Fruit fly (Drosophila melanogaster) whole organism, embryonic: ENCODE results near the gene Irc.

Experiments used
- ATbp ChIP-seq: fragments of 200-800 bp; sonication (Bioruptor generic); optimal IDR thresholded peaks from 2 replicates; lab custom pipeline; 2017; ENCODE audit warnings: missing biosample characterization, mild to moderate bottlenecking, missing genetic modification characterization, missing genetic modification reagents
- Adf1 ChIP-seq: fragments of 200-800 bp; sonication (Bioruptor generic); IDR thresholded peaks from 2 replicates; pipeline ENCODE4 v1.3.6; 2022; ENCODE audit warnings: missing biosample characterization, missing genetic modification characterization
- B-H1 ChIP-seq: fragments of 200-800 bp; sonication (Bioruptor generic); IDR thresholded peaks from 3 replicates; pipeline ENCODE4 v1.3.6; 2022; ENCODE audit warnings: missing biosample characterization, missing genetic modification characterization
- CG10565 ChIP-seq: fragments of 200-800 bp; sonication (Bioruptor generic); optimal IDR thresholded peaks from 3 replicates; lab custom pipeline; 2016; ENCODE audit warnings: missing biosample characterization, mild to moderate bottlenecking, missing genetic modification characterization
- CG12219 ChIP-seq: fragments of 200-800 bp; sonication (Bioruptor generic); optimal IDR thresholded peaks from 3 replicates; lab custom pipeline; 2018; ENCODE audit warnings: missing biosample characterization, mild to moderate bottlenecking, missing genetic modification characterization
- CG13894 ChIP-seq: fragments of 200-800 bp; sonication (Bioruptor generic); optimal IDR thresholded peaks from 3 replicates; lab custom pipeline; 2018; ENCODE audit warnings: missing biosample characterization, mild to moderate bottlenecking, missing genetic modification characterization, moderate library complexity
- CG1647 ChIP-seq: fragments of 200-800 bp; sonication (Bioruptor generic); optimal IDR thresholded peaks from 3 replicates; lab custom pipeline; 2016; ENCODE audit warnings: missing biosample characterization, missing genetic modification characterization
- CG2120 ChIP-seq: fragments of 200-800 bp; sonication (Bioruptor generic); optimal IDR thresholded peaks from 3 replicates; lab custom pipeline; 2016; ENCODE audit warnings: missing biosample characterization, missing genetic modification characterization
- CG2202 ChIP-seq: fragments of 200-800 bp; sonication (Bioruptor generic); optimal IDR thresholded peaks from 2 replicates; lab custom pipeline; 2018; ENCODE audit warnings: missing biosample characterization, mild to moderate bottlenecking, missing genetic modification characterization
- CG2712 ChIP-seq: fragments of 200-800 bp; optimal IDR thresholded peaks from 3 replicates; lab custom pipeline; 2019; ENCODE audit warnings: missing biosample characterization, mild to moderate bottlenecking, missing genetic modification characterization, moderate library complexity
- CG31224 ChIP-seq: fragments of 200-800 bp; sonication (Bioruptor generic); IDR thresholded peaks from 2 replicates; pipeline ENCODE4 v1.3.6; 2022; ENCODE audit warnings: missing biosample characterization, missing genetic modification characterization
- CG3847 ChIP-seq: fragments of 200-800 bp; sonication (Bioruptor generic); IDR thresholded peaks from 2 replicates; pipeline ENCODE4 v1.3.6; 2022; ENCODE audit warnings: missing biosample characterization, missing genetic modification characterization
- CG4707 ChIP-seq: fragments of 200-800 bp; sonication (Bioruptor generic); optimal IDR thresholded peaks from 2 replicates; lab custom pipeline; 2018; ENCODE audit warnings: missing biosample characterization, mild to moderate bottlenecking, missing genetic modification characterization, moderate library complexity
- CG4854 ChIP-seq: fragments of 200-800 bp; sonication (Bioruptor generic); optimal IDR thresholded peaks from 2 replicates; lab custom pipeline; 2016; ENCODE audit warnings: missing biosample characterization, missing genetic modification characterization, inconsistent platforms
- CG7357 ChIP-seq: fragments of 200-800 bp; sonication (Bioruptor generic); IDR thresholded peaks from 3 replicates; pipeline ENCODE4 v1.3.6; 2022; ENCODE audit warnings: missing biosample characterization, missing genetic modification characterization
- CG7372 ChIP-seq: fragments of 200-800 bp; sonication (Bioruptor generic); IDR thresholded peaks from 2 replicates; pipeline ENCODE4 v1.3.6; 2022; ENCODE audit warnings: missing biosample characterization, missing genetic modification characterization
- CG7963 ChIP-seq: fragments of 200-800 bp; sonication (Bioruptor generic); IDR thresholded peaks from 3 replicates; pipeline ENCODE4 v1.3.6; 2022; ENCODE audit warnings: missing biosample characterization, missing genetic modification characterization; ENCODE audit not compliant: partially characterized antibody
- CG8924 ChIP-seq: fragments of 200-800 bp; optimal IDR thresholded peaks from 3 replicates; lab custom pipeline; 2019; ENCODE audit warnings: missing biosample characterization, mild to moderate bottlenecking, missing genetic modification characterization, moderate library complexity
- D19A ChIP-seq: fragments of 200-800 bp; optimal IDR thresholded peaks from 3 replicates; lab custom pipeline; 2019; ENCODE audit warnings: missing biosample characterization, mild to moderate bottlenecking, missing genetic modification characterization, moderate library complexity
- E2f1 ChIP-seq: fragments of 200-800 bp; sonication (Bioruptor generic); IDR thresholded peaks from 2 replicates; pipeline ENCODE4 v1.3.6; 2022; ENCODE audit warnings: missing biosample characterization, missing genetic modification characterization
- Gsc ChIP-seq: fragments of 200-800 bp; sonication (Bioruptor generic); IDR thresholded peaks from 2 replicates; pipeline ENCODE4 v1.3.6; 2022; ENCODE audit warnings: missing biosample characterization, missing genetic modification characterization
- HHEX ChIP-seq: fragments of 200-800 bp; sonication (Bioruptor generic); optimal IDR thresholded peaks from 3 replicates; lab custom pipeline; 2017; ENCODE audit warnings: missing biosample characterization, mild to moderate bottlenecking, missing genetic modification characterization, missing genetic modification reagents
- HLH4C ChIP-seq: fragments of 200-800 bp; sonication (Bioruptor generic); IDR thresholded peaks from 3 replicates; pipeline ENCODE4 v1.3.6; 2022; ENCODE audit warnings: missing biosample characterization, missing genetic modification characterization; ENCODE audit not compliant: partially characterized antibody
- HLHmδ ChIP-seq: fragments of 200-800 bp; sonication (Bioruptor generic); optimal IDR thresholded peaks from 2 replicates; lab custom pipeline; 2018; ENCODE audit warnings: missing biosample characterization, mild to moderate bottlenecking, missing genetic modification characterization, moderate library complexity
- Jarid2 ChIP-seq: fragments of 200-800 bp; sonication (Bioruptor generic); optimal IDR thresholded peaks from 3 replicates; lab custom pipeline; 2017; ENCODE audit warnings: mild to moderate bottlenecking, missing biosample characterization, missing genetic modification reagents, missing genetic modification characterization
- Med ChIP-seq: fragments of 200-800 bp; sonication (Bioruptor generic); peaks from one replicate; lab custom pipeline; 2016; ENCODE audit warnings: missing biosample characterization, missing genetic modification characterization, mild to moderate bottlenecking, inconsistent platforms, moderate library complexity
- Nf-YA ChIP-seq: fragments of 200-800 bp; sonication (Bioruptor generic); IDR thresholded peaks from 2 replicates; pipeline ENCODE4 v1.3.6; 2022; ENCODE audit warnings: missing biosample characterization, missing genetic modification characterization
- Sox102F ChIP-seq: fragments of 200-800 bp; sonication (Bioruptor generic); optimal IDR thresholded peaks from 2 replicates; lab custom pipeline; 2018; ENCODE audit warnings: missing biosample characterization, mild to moderate bottlenecking, missing genetic modification characterization, moderate library complexity
- al ChIP-seq: fragments of 200-800 bp; sonication (Bioruptor generic); IDR thresholded peaks from 2 replicates; pipeline ENCODE4 v1.3.6; 2022; ENCODE audit warnings: missing biosample characterization, missing genetic modification characterization
- amos ChIP-seq: fragments of 200-800 bp; sonication (Bioruptor generic); IDR thresholded peaks from 2 replicates; pipeline ENCODE4 v1.3.6; 2022; ENCODE audit warnings: missing biosample characterization, missing genetic modification characterization; ENCODE audit not compliant: partially characterized antibody
- ara ChIP-seq: fragments of 200-800 bp; sonication (Bioruptor generic); IDR thresholded peaks from 2 replicates; pipeline ENCODE4 v1.3.6; 2022; ENCODE audit warnings: missing biosample characterization, missing genetic modification characterization
- cg ChIP-seq: fragments of 200-800 bp; sonication (Bioruptor generic); optimal IDR thresholded peaks from 3 replicates; lab custom pipeline; 2019; ENCODE audit warnings: missing biosample characterization, mild to moderate bottlenecking, missing genetic modification characterization, moderate library complexity
- chinmo ChIP-seq: fragments of 200-800 bp; sonication (Bioruptor generic); IDR thresholded peaks from 4 replicates; pipeline ENCODE4 v1.3.6; 2022; ENCODE audit warnings: missing biosample characterization, missing genetic modification characterization; ENCODE audit not compliant: partially characterized antibody
- chm ChIP-seq: fragments of 200-800 bp; sonication (Bioruptor generic); IDR thresholded peaks from 2 replicates; pipeline ENCODE4 v1.3.6; 2022; ENCODE audit warnings: missing biosample characterization, missing genetic modification characterization
- ci ChIP-seq: fragments of 200-800 bp; sonication (Bioruptor generic); IDR thresholded peaks from 3 replicates; pipeline ENCODE4 v1.3.6; 2022; ENCODE audit warnings: missing biosample characterization, missing genetic modification characterization
- crp ChIP-seq, 2 experiments: fragments of 200-800 bp; sonication (Bioruptor generic); optimal IDR thresholded peaks; 2 replicates in 1 of 2; 3 replicates in 1 of 2; lab custom pipeline; 2017; ENCODE audit warnings: missing biosample characterization in 2 of 2, missing genetic modification characterization in 2 of 2, mild to moderate bottlenecking in 1 of 2, moderate library complexity in 1 of 2
- dimm ChIP-seq: fragments of 200-800 bp; sonication (Bioruptor generic); IDR thresholded peaks from 2 replicates; pipeline ENCODE4 v1.3.6; 2022; ENCODE audit warnings: missing biosample characterization, missing genetic modification characterization
- ems ChIP-seq: fragments of 200-800 bp; sonication (Bioruptor generic); optimal IDR thresholded peaks from 3 replicates; lab custom pipeline; 2016; ENCODE audit warnings: missing biosample characterization, missing genetic modification characterization
- grau ChIP-seq: fragments of 200-800 bp; optimal IDR thresholded peaks from 3 replicates; lab custom pipeline; 2019; ENCODE audit warnings: missing biosample characterization, mild to moderate bottlenecking, missing genetic modification characterization, moderate library complexity
- jing ChIP-seq: fragments of 200-800 bp; sonication (Bioruptor generic); optimal IDR thresholded peaks from 2 replicates; lab custom pipeline; 2018; ENCODE audit warnings: missing biosample characterization, mild to moderate bottlenecking, missing genetic modification characterization
- kay ChIP-seq: fragments of 200-800 bp; sonication (Bioruptor generic); optimal IDR thresholded peaks from 2 replicates; lab custom pipeline; 2016; ENCODE audit warnings: missing biosample characterization, missing genetic modification characterization
- kni ChIP-seq: fragments of 200-800 bp; sonication (Bioruptor generic); optimal IDR thresholded peaks from 3 replicates; lab custom pipeline; 2017; ENCODE audit warnings: mild to moderate bottlenecking, missing biosample characterization, missing genetic modification reagents, missing genetic modification characterization
- lmd ChIP-seq: fragments of 200-800 bp; sonication (Bioruptor generic); IDR thresholded peaks from 2 replicates; pipeline ENCODE4 v1.3.6; 2022; ENCODE audit warnings: missing biosample characterization, missing genetic modification characterization
- maf-S ChIP-seq: fragments of 200-800 bp; sonication (Bioruptor generic); optimal IDR thresholded peaks from 2 replicates; lab custom pipeline; 2016; ENCODE audit warnings: missing biosample characterization, missing genetic modification characterization
- nau ChIP-seq: fragments of 200-800 bp; sonication (Bioruptor generic); optimal IDR thresholded peaks from 3 replicates; lab custom pipeline; 2017; ENCODE audit warnings: missing biosample characterization, mild to moderate bottlenecking, missing genetic modification characterization, missing genetic modification reagents
- org-1 ChIP-seq: fragments of 200-800 bp; sonication (Bioruptor generic); optimal IDR thresholded peaks from 2 replicates; lab custom pipeline; 2017; ENCODE audit warnings: missing biosample characterization, missing genetic modification characterization
- sens ChIP-seq: fragments of 200-800 bp; sonication (Bioruptor generic); peaks from one replicate; lab custom pipeline; 2016; ENCODE audit warnings: missing biosample characterization, missing genetic modification characterization
- stwl ChIP-seq: fragments of 200-800 bp; sonication (Bioruptor generic); optimal IDR thresholded peaks from 3 replicates; lab custom pipeline; 2018; ENCODE audit warnings: missing biosample characterization, mild to moderate bottlenecking, missing genetic modification characterization, moderate library complexity
- trem ChIP-seq: fragments of 200-800 bp; optimal IDR thresholded peaks from 3 replicates; lab custom pipeline; 2019; ENCODE audit warnings: missing biosample characterization, mild to moderate bottlenecking, missing genetic modification characterization, moderate library complexity
- wor ChIP-seq: fragments of 200-800 bp; sonication (Bioruptor generic); IDR thresholded peaks from 2 replicates; pipeline ENCODE4 v1.3.6; 2022; ENCODE audit warnings: missing biosample characterization, missing genetic modification characterization
- zen2 ChIP-seq: fragments of 200-800 bp; sonication (Bioruptor generic); IDR thresholded peaks from 3 replicates; pipeline ENCODE4 v1.3.6; 2022; ENCODE audit warnings: missing biosample characterization, missing genetic modification characterization; ENCODE audit not compliant: partially characterized antibody

The Irc gene

DNA sequence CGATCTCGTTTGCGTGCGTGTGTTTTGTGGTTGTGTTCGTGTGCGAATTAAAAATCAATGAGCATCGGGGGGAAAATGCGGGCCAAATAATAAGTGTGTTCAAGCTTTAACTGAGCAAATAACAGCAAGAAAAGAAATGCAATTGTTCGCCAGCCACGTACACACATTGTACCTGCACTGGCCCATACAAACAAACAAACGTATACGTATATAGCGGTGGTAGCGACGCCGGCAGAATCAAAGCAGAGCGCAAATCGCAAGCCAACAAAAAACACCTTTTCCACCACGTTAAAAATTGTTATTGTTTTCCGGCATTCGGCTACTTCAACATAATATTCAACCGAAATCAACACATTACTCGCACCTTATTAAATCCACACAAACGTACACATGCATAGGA, 51.9 kb downstream of the Irc start:
- TF ChIP-seq CG7372 (no peak), Nf-YA (GFP tag; lab: Robert Waterston, UW) (no peak), CG31224 (GFP tag; lab: Robert Waterston, UW) (no peak), jing (no peak), CG3847 (no peak), stwl (tag; lab: Kevin White, UChicago) (no peak), chinmo (0 out of 4 replicates have a peak, but pooled peaks have one; percentile 64), CG1647 (no peak), ATbp (GFP tag; lab: Kevin White, UChicago) (no peak), lmd (no peak), kni (GFP tag; lab: Kevin White, UChicago) (no peak), E2f1 (no peak), Jarid2 (GFP tag; lab: Kevin White, UChicago) (no peak), HLH4C (GFP tag; lab: Robert Waterston, UW) (0 out of 3 replicates have a peak, but pooled peaks have one; percentile 3), Med (GFP tag; lab: Kevin White, UChicago) (peak; percentile 38), CG7963 (GFP tag; lab: Robert Waterston, UW) (0 out of 3 replicates have a peak, but pooled peaks have one; percentile 14), crp (GFP tag; optimal IDR thresholded peaks at IDR 0.05; lab: Kevin White, UChicago) (no peak), grau (no peak), CG10565 (GFP tag; lab: Kevin White, UChicago) (no peak), HLHmδ (GFP tag; lab: Kevin White, UChicago) (no peak), ara (GFP tag; lab: Robert Waterston, UW) (no peak), D19A (tag; lab: Kevin White, UChicago) (no peak), ci (no peak), CG7357 (GFP tag; lab: Robert Waterston, UW) (no peak), cg (peak; percentile 55), CG8924 (tag; lab: Kevin White, UChicago) (no peak), Adf1 (GFP tag; lab: Robert Waterston, UW) (peak; percentile 67), CG2120 (GFP tag; lab: Kevin White, UChicago) (peak; percentile 20), nau (no peak), chm (GFP tag; lab: Robert Waterston, UW) (no peak), Sox102F (GFP tag; lab: Kevin White, UChicago) (no peak), CG2712 (tag; lab: Kevin White, UChicago) (no peak)

DNA sequence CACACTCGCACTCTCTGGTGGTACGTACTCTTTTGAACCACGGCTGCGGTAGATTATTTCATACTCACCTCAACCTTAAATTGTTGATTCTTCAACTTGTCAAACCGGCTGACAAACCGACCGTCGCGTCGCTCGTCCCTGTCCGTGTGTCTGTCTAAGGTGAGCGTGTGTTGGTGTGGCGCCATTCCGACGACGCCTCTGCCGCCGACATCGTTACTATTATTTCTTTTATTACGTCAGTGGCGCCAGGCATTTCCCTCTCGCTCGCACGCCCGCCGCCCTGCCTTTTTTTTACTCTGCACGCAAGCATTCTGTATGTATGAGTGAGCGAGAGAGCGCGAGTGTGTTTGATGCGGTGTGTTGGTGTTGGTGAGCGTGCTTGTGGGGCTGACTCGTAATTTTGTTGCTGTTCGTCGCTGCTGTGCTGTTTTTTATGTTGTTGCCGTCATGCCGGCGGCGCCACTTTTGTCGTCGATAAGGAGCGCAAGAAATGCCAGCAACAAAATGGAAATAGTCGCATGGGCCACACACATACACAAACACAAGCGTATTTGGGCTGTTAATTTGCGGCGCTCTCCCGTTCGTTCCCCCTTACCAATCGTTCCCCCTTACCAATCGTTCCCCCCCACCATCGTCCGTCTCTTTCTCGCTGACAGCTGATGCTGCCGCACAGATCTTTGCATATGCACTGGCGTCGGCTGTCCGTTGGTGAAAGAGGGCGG, 53.7 kb downstream of the Irc start:
- TF ChIP-seq maf-S (GFP tag; lab: Kevin White, UChicago) (no peak), zen2 (no peak), al (GFP tag; lab: Robert Waterston, UW) (no peak), kay (GFP tag; lab: Kevin White, UChicago) (peak; percentile 58), B-H1 (GFP tag; lab: Robert Waterston, UW) (no peak; the same call in 2 of the 3 replicates), trem (no peak), CG4854 (GFP tag; lab: Kevin White, UChicago) (no peak), amos (GFP tag; lab: Robert Waterston, UW) (no peak; the same call in 1 of the 2 replicates), CG13894 (peak; percentile 74), CG4707 (GFP tag; lab: Kevin White, UChicago) (no peak), org-1 (GFP tag; lab: Kevin White, UChicago) (peak; percentile 25), E2f1 (peak; percentile 15; the same call in 1 of the 2 replicates), wor (GFP tag; lab: Robert Waterston, UW) (no peak), ems (GFP tag; lab: Kevin White, UChicago) (no peak), CG12219 (GFP tag; lab: Kevin White, UChicago) (no peak), Gsc (GFP tag; lab: Robert Waterston, UW) (no peak), dimm (no peak), CG2202 (no peak), sens (GFP tag; lab: Kevin White, UChicago) (peak; percentile 77), HHEX (no peak)
